Fruit fly (Drosophila melanogaster): Measurements from ENCODE around the gene CG10357.

The CG10357 gene

DNA sequence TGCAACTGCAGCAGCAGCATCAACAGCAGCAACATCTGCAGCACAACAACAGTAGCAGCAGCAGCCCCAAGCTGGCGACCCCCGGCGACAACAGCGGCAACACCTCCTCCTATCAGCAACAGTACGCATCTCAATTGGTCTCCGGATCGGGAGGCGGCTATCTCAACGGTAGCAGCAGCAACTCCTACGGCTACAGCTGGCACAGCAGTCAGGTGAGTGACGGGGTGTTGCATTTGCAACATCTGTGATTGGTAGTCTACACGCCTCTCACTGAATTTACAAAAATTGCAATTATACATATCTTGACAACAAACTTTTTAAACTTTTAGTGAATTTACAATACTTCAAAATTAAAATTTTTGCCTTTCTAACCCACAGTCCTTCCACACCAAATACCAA, 31.2 kb downstream of the CG10357 start:
- TF ChIP-seq Dif (GFP tag; optimal IDR thresholded peaks at IDR 0.05; ENCODE audit: partially characterized antibody) (no peak), GATAd (GFP tag; optimal IDR thresholded peaks at IDR 0.05) (no peak), brk (GFP tag; optimal IDR thresholded peaks at IDR 0.05) (no peak), Mio (GFP tag; optimal IDR thresholded peaks at IDR 0.05) (no peak), Hr78 (GFP tag; optimal IDR thresholded peaks at IDR 0.05) (no peak), tai (GFP tag; optimal IDR thresholded peaks at IDR 0.05) (no peak), h (GFP tag; optimal IDR thresholded peaks at IDR 0.05) (no peak), dsf (GFP tag; optimal IDR thresholded peaks at IDR 0.05; ENCODE audit: borderline replicate concordance) (no peak), Dfd (GFP tag; optimal IDR thresholded peaks at IDR 0.05) (peak; percentile 52)

DNA sequence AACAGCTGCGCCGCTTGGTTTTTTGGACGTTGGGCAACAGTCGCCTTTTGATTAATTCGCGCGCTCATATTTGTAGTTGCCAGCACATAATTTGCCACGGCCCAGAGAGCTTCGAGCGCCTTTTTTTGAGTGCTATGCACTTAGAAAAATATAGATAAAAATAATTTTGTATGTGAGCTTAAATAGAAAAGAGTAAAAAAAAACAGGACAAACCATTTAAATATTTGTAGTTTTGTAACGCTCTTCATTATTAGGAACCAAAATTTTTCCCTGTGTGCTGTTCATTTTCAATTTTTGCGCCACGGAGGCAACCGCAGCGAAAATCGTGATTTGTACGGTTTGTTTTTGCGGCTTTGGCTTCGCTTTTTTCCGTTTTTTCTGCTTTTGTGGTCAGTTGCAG, 34.3 kb downstream of the CG10357 start:
- TF ChIP-seq GATAd (GFP tag; optimal IDR thresholded peaks at IDR 0.05) (no peak), HLH106 (tag; optimal IDR thresholded peaks at IDR 0.05) (no peak), Sp1 (GFP tag; optimal IDR thresholded peaks at IDR 0.05) (no peak), N (GFP tag; optimal IDR thresholded peaks at IDR 0.05) (no peak), Hnf4 (GFP tag; optimal IDR thresholded peaks at IDR 0.05) (no peak), sv (GFP tag; optimal IDR thresholded peaks at IDR 0.05) (no peak), ey (GFP tag; optimal IDR thresholded peaks at IDR 0.05) (peak; percentile 1), usp (GFP tag; optimal IDR thresholded peaks at IDR 0.05) (no peak), CG9705 (GFP tag; optimal IDR thresholded peaks at IDR 0.05) (no peak), foxo (GFP tag; optimal IDR thresholded peaks at IDR 0.05) (peak in 1 of 2 experiments; percentile 11), CG32264 (GFP tag; optimal IDR thresholded peaks at IDR 0.05) (no peak), brk (GFP tag; optimal IDR thresholded peaks at IDR 0.05) (no peak), Abd-B (GFP tag; optimal IDR thresholded peaks at IDR 0.05) (no peak), h (GFP tag; optimal IDR thresholded peaks at IDR 0.05) (peak; percentile 24), jim (GFP tag; optimal IDR thresholded peaks at IDR 0.05) (no peak), dmrt93B (GFP tag; optimal IDR thresholded peaks at IDR 0.05) (no peak), OdsH (GFP tag; optimal IDR thresholded peaks at IDR 0.05) (peak; percentile 7), Hr78 (GFP tag; optimal IDR thresholded peaks at IDR 0.05) (no peak), psq (GFP tag; optimal IDR thresholded peaks at IDR 0.05) (no peak), Hr83 (GFP tag; optimal IDR thresholded peaks at IDR 0.05; ENCODE audit: poor library complexity, severe bottlenecking) (no peak), pan (optimal IDR thresholded peaks at IDR 0.05) (no peak), tai (GFP tag; optimal IDR thresholded peaks at IDR 0.05) (no peak), Myc (optimal IDR thresholded peaks at IDR 0.05) (no peak), dsf (GFP tag; optimal IDR thresholded peaks at IDR 0.05; ENCODE audit: borderline replicate concordance) (no peak), Dif (GFP tag; optimal IDR thresholded peaks at IDR 0.05; ENCODE audit: partially characterized antibody) (no peak), fru (GFP tag; optimal IDR thresholded peaks at IDR 0.05) (peak; percentile 8), br (GFP tag; optimal IDR thresholded peaks at IDR 0.05) (no peak)

DNA sequence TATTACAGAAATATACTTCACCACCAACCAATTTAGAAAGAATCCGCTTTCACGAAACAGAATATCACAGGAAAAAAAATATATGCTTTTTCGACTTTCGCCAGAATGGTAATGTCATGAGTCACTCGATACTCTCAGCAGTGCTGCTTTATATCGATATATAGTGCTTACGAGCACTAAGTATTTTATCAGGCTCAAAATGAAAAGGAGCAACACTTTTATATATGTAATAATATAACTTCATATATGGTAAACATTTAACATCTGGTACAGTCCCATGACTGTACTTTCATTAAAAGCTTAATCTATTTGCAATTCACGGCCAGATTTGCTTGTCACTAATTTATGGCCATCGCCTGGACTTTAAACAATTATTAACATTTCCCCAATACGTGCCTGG, 39.5 kb downstream of the CG10357 start, which contains the start of gene CG10862:
Gene CG10862, minus strand, starts transcription at position 101 of the 400 bp plus-strand sequence.
- TF ChIP-seq lola (GFP tag; optimal IDR thresholded peaks at IDR 0.05) (no peak), Dif (GFP tag; optimal IDR thresholded peaks at IDR 0.05; ENCODE audit: partially characterized antibody) (no peak), OdsH (GFP tag; optimal IDR thresholded peaks at IDR 0.05) (no peak), Dfd (GFP tag; optimal IDR thresholded peaks at IDR 0.05) (no peak), rgr (GFP tag; optimal IDR thresholded peaks at IDR 0.05) (no peak), sage (GFP tag; optimal IDR thresholded peaks at IDR 0.05) (no peak), Jra (GFP tag; optimal IDR thresholded peaks at IDR 0.05) (no peak), Hnf4 (GFP tag; optimal IDR thresholded peaks at IDR 0.05) (no peak), Hr78 (GFP tag; optimal IDR thresholded peaks at IDR 0.05) (no peak), brk (GFP tag; optimal IDR thresholded peaks at IDR 0.05) (no peak), GATAd (GFP tag; optimal IDR thresholded peaks at IDR 0.05) (no peak), woc (GFP tag; optimal IDR thresholded peaks at IDR 0.05) (no peak)

DNA sequence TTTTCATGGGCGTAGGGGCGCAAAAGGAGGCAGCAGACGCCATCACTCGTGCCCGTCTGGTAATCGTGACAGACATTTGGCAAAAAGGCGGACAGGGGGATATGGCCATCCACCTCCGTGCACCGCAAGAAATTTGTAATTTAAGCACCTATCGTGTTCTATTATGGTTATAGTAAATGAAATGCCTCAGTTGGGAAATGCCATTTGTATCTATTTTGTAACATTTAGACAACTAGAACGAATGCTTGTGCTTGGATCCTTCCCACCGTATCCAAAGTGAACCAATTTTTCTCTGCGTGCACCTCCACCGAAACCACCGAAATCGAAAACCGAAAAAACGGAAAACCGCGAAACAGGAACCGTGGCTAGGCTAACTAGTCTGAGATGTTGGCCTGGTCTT, 41.7 kb downstream of the CG10357 start:
- TF ChIP-seq GATAd (GFP tag; optimal IDR thresholded peaks at IDR 0.05) (no peak), fru (GFP tag; optimal IDR thresholded peaks at IDR 0.05) (no peak), Vsx2 (GFP tag; optimal IDR thresholded peaks at IDR 0.05; ENCODE audit: partially characterized antibody) (no peak), CG32264 (GFP tag; optimal IDR thresholded peaks at IDR 0.05) (no peak), ey (GFP tag; optimal IDR thresholded peaks at IDR 0.05) (no peak), woc (GFP tag; optimal IDR thresholded peaks at IDR 0.05) (no peak), CrebA (GFP tag; optimal IDR thresholded peaks at IDR 0.05; ENCODE audit: borderline replicate concordance) (no peak), Abd-B (GFP tag; optimal IDR thresholded peaks at IDR 0.05) (no peak)
